Worm (Caenorhabditis elegans) whole organism, early embryonic: ENCODE data around the gene C29F9.2.

Source experiments
- B0310.2 ChIP-seq: sonication (generic microtip); optimal IDR thresholded peaks from 2 replicates; lab custom pipeline; 2016; ENCODE audit warnings: mild to moderate bottlenecking, missing genetic modification characterization, missing compliant biosample characterization
- aly-1 ChIP-seq: sonication (generic microtip); optimal IDR thresholded peaks from 2 replicates; lab custom pipeline; 2016; ENCODE audit warnings: missing genetic modification characterization, missing compliant biosample characterization
- ama-1 ChIP-seq: fragments of 150-350 bp; optimal IDR thresholded peaks from 2 replicates; lab custom pipeline; 2014
- ceh-13 ChIP-seq: fragments of 200-800 bp; sonication (Bioruptor generic); optimal IDR thresholded peaks from 2 replicates; lab custom pipeline; 2018; ENCODE audit warnings: mild to moderate bottlenecking, missing genetic modification characterization, missing compliant biosample characterization
- ets-7 ChIP-seq: sonication (generic microtip); optimal IDR thresholded peaks from 2 replicates; lab custom pipeline; 2016; ENCODE audit warnings: missing genotype, missing genetic modification characterization, missing compliant biosample characterization
- flt-1 ChIP-seq: fragments of 200-800 bp; sonication (Bioruptor generic); IDR thresholded peaks from 2 replicates; pipeline ENCODE4 v1.3.6; 2022; ENCODE audit warnings: missing genetic modification characterization, missing compliant biosample characterization
- hmg-4 ChIP-seq: fragments of 200-800 bp; sonication (Bioruptor generic); optimal IDR thresholded peaks from 2 replicates; lab custom pipeline; 2018; ENCODE audit warnings: mild to moderate bottlenecking, missing genetic modification characterization, missing compliant biosample characterization
- hnd-1 ChIP-seq: sonication (generic microtip); optimal IDR thresholded peaks from 2 replicates; lab custom pipeline; 2016; ENCODE audit warnings: missing genetic modification characterization, missing compliant biosample characterization
- pes-1 ChIP-seq: fragments of 200-800 bp; sonication (Bioruptor generic); IDR thresholded peaks from 2 replicates; pipeline ENCODE4 v1.3.6; 2022; ENCODE audit warnings: missing genetic modification reagents, missing genetic modification characterization, missing compliant biosample characterization
- scrt-1 ChIP-seq: fragments of 200-800 bp; sonication (Bioruptor generic); IDR thresholded peaks from 2 replicates; pipeline ENCODE4 v1.3.6; 2022; ENCODE audit warnings: missing genetic modification characterization, missing compliant biosample characterization
- sea-1 ChIP-seq: fragments of 200-800 bp; sonication (Bioruptor generic); conservative IDR thresholded peaks from 2 replicates; pipeline ENCODE4 v1.3.6; 2022; ENCODE audit warnings: missing genetic modification characterization, missing compliant biosample characterization
- tbx-11 ChIP-seq: fragments of 200-800 bp; sonication (Bioruptor generic); IDR thresholded peaks from 2 replicates; pipeline ENCODE4 v1.3.6; 2022; ENCODE audit warnings: missing genetic modification characterization, missing compliant biosample characterization
- tbx-37 ChIP-seq: fragments of 200-800 bp; sonication (Bioruptor generic); conservative IDR thresholded peaks from 2 replicates; pipeline ENCODE4 v1.3.6; 2022; ENCODE audit warnings: missing genetic modification reagents, missing genetic modification characterization, missing compliant biosample characterization
- tra-4 ChIP-seq: sonication (generic microtip); optimal IDR thresholded peaks from 2 replicates; lab custom pipeline; 2017; ENCODE audit warnings: missing genetic modification characterization, missing compliant biosample characterization

DNA sequence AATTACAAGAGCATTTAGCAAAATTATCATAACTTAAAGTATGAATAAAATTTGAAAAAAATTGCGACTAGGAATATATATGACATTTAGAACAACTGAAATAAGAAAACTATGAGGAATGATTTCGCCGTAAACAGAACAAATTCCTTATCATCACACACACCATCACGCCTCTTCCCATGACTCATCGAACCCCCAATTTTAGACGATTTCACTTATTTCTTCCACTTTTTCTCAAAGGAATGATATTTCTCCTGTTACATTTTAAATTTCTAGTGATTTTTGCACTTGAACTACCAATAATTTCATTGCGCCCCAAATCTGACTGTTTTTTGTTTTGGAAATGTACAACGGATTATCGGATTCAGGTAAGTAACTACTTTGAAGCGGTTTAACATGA is 25.9 kb downstream of the C29F9.2 start, which contains the start of the genes zig-13 and ver-1:
- TF ChIP-seq ama-1, result no peak
- no peak for TF ChIP-seq flt-1
- TF ChIP-seq tbx-11 (GFP tag; lab: Robert Waterston, UW), result no peak
- TF ChIP-seq ets-7 (tag; lab: Kevin White, UChicago), result no peak
- TF ChIP-seq ceh-13 (GFP tag; lab: Kevin White, UChicago), result no peak
- TF ChIP-seq aly-1, result no peak
- no peak for TF ChIP-seq pes-1 (GFP tag; lab: Robert Waterston, UW)
- TF ChIP-seq scrt-1 (GFP tag; lab: Robert Waterston, UW), result no peak
- TF ChIP-seq tra-4 (tag; lab: Kevin White, UChicago), result no peak
- TF ChIP-seq hnd-1, result no peak
- no peak for TF ChIP-seq tbx-37 (GFP tag; lab: Robert Waterston, UW)
- no peak for TF ChIP-seq hmg-4 (GFP tag; lab: Kevin White, UChicago)
- no peak for TF ChIP-seq B0310.2 (tag; lab: Kevin White, UChicago)
- no peak for TF ChIP-seq sea-1 (GFP tag; lab: Robert Waterston, UW)
